Fruit fly (Drosophila melanogaster) Kc167 (cell line): Measurements from ENCODE around the gene CG8036.

Experiments
- Myc ChIP-seq: fragments of >200 bp; optimal IDR thresholded peaks from 2 replicates; lab custom pipeline; 2017; ENCODE audit warnings: missing external identifiers
- h ChIP-seq: fragments of >200 bp; optimal IDR thresholded peaks from 3 replicates; lab custom pipeline; 2018; ENCODE audit warnings: missing external identifiers
- insv ChIP-seq: fragments of >200 bp; optimal IDR thresholded peaks from 3 replicates; lab custom pipeline; 2018; ENCODE audit warnings: missing external identifiers
- psq ChIP-seq: fragments of >200 bp; optimal IDR thresholded peaks from 2 replicates; lab custom pipeline; 2017; ENCODE audit warnings: missing external identifiers
- ttk ChIP-seq: sonication (Bioruptor generic); optimal IDR thresholded peaks from 2 replicates; lab custom pipeline; 2017; ENCODE audit warnings: missing external identifiers

DNA sequence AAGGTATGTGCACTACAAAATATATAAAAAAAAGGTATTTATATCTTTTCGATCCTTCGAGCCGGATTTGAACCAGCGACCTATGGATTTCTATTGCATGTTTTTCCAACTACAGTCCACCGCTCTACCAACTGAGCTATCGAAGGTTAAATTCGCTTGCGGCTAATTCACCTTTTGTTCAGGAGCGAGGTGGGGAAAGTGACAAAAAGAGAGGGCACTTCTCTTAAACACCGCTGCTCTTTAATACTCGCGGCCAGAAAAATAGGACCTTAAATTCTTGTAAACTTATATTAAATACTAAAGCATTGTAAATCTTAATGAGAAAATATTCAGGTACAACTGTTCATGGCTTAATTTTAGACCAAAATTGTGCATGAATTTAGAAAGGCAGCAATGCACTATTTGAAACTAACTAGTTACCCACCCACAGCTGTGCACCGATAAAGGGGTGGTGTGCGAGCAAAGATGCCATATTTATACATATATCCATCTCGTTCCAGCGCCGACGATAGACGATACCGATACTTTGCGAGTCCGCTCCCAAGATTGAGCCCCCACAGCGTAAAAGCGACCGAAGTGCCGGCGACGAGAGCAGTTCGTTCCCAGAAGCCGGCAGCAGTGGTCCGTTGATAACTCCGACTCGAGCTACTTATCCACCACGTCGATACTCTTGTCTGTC is 1.5 kb downstream of the CG8036 start:
- TF ChIP-seq psq (lab: Kevin White, UChicago): no peak
- no peak for TF ChIP-seq h
- TF ChIP-seq ttk (lab: Kevin White, UChicago): no peak
- no peak for TF ChIP-seq Myc (lab: Kevin White, UChicago)
- TF ChIP-seq insv (lab: Kevin White, UChicago): no peak
